Worm (Caenorhabditis elegans) whole organism, young adult: Measurements from ENCODE around the gene let-653.
A peak's percentile ranks its signal among the peaks of the same experiment; 100 is the strongest.

Source experiments
- B0019.2 ChIP-seq: fragments of 200-800 bp; sonication (Bioruptor generic); conservative IDR thresholded peaks from 2 replicates; pipeline ENCODE4 v1.3.6; 2022; ENCODE audit warnings: missing genetic modification reagents, missing genetic modification characterization, missing compliant biosample characterization
- B0336.3 ChIP-seq: fragments of 200-800 bp; sonication (Bioruptor generic); IDR thresholded peaks from 2 replicates; pipeline ENCODE4 v1.3.6; 2022; ENCODE audit warnings: missing genetic modification characterization, missing compliant biosample characterization
- C06A6.2 ChIP-seq: fragments of 200-800 bp; sonication (Bioruptor generic); conservative IDR thresholded peaks from 2 replicates; pipeline ENCODE4 v1.3.6; 2022; ENCODE audit warnings: missing genetic modification characterization, missing compliant biosample characterization
- F23B12.7 ChIP-seq: sonication (generic microtip); optimal IDR thresholded peaks from 2 replicates; lab custom pipeline; 2017; ENCODE audit warnings: missing genetic modification characterization, mild to moderate bottlenecking, missing compliant biosample characterization, antibody characterized with exemption, moderate library complexity; ENCODE audit not compliant: insufficient read depth
- F33H1.4 ChIP-seq: fragments of 200-800 bp; sonication (Bioruptor generic); IDR thresholded peaks from 2 replicates; pipeline ENCODE4 v1.3.6; 2022; ENCODE audit warnings: missing genetic modification reagents, missing genetic modification characterization, missing compliant biosample characterization
- F37B4.10 ChIP-seq: fragments of 200-800 bp; sonication (Bioruptor generic); IDR thresholded peaks from 2 replicates; pipeline ENCODE4 v1.3.6; 2022; ENCODE audit warnings: missing genetic modification characterization, missing compliant biosample characterization
- Y53G8AR.9 ChIP-seq: fragments of 200-800 bp; sonication (Bioruptor generic); conservative IDR thresholded peaks from 2 replicates; pipeline ENCODE4 v1.3.6; 2022; ENCODE audit warnings: missing genetic modification reagents, missing genetic modification characterization, missing compliant biosample characterization
- Y79H2A.3 ChIP-seq: fragments of 200-800 bp; sonication (Bioruptor generic); conservative IDR thresholded peaks from 2 replicates; pipeline ENCODE4 v1.3.6; 2022; ENCODE audit warnings: missing genetic modification reagents, missing genetic modification characterization, missing compliant biosample characterization
- ama-1 ChIP-seq, 3 experiments: fragments of 150-350 bp in 1 of 3; sonication (generic microtip) in 2 of 3; optimal IDR thresholded peaks; 2 replicates each; lab custom pipeline; 2014 to 2018; ENCODE audit warnings: missing biosample characterization in 2 of 3, missing genetic modification characterization in 2 of 3, missing genetic modification reagents in 2 of 3
- athp-1 ChIP-seq: sonication (generic microtip); optimal IDR thresholded peaks from 2 replicates; lab custom pipeline; 2017; ENCODE audit warnings: mild to moderate bottlenecking, missing genetic modification characterization, missing compliant biosample characterization
- attf-5 ChIP-seq: fragments of 200-800 bp; sonication (Bioruptor generic); optimal IDR thresholded peaks from 2 replicates; lab custom pipeline; 2018; ENCODE audit warnings: mild to moderate bottlenecking, missing genetic modification characterization, missing compliant biosample characterization
- bed-2 ChIP-seq: fragments of 200-800 bp; sonication (Bioruptor generic); IDR thresholded peaks from 2 replicates; pipeline ENCODE4 v1.3.6; 2022; ENCODE audit warnings: missing genetic modification reagents, missing genetic modification characterization, missing compliant biosample characterization
- ccch-3 ChIP-seq: fragments of 200-800 bp; sonication (Bioruptor generic); optimal IDR thresholded peaks from 2 replicates; lab custom pipeline; 2018; ENCODE audit warnings: mild to moderate bottlenecking, missing genetic modification characterization, missing compliant biosample characterization
- cebp-2 ChIP-seq: fragments of 200-800 bp; sonication (Bioruptor generic); IDR thresholded peaks from 2 replicates; pipeline ENCODE4 v1.3.6; 2022; ENCODE audit warnings: missing genetic modification characterization, missing compliant biosample characterization
- ceh-27 ChIP-seq: fragments of 200-800 bp; sonication (Bioruptor generic); optimal IDR thresholded peaks from 2 replicates; lab custom pipeline; 2018; ENCODE audit warnings: mild to moderate bottlenecking, missing genetic modification characterization, moderate library complexity, missing compliant biosample characterization
- egrh-3 ChIP-seq: fragments of 200-800 bp; sonication (Bioruptor generic); IDR thresholded peaks from 2 replicates; pipeline ENCODE4 v1.3.6; 2022; ENCODE audit warnings: missing genetic modification reagents, missing genetic modification characterization, missing compliant biosample characterization
- hmg-1.2 ChIP-seq: fragments of 200-800 bp; sonication (Bioruptor generic); IDR thresholded peaks from 2 replicates; pipeline ENCODE4 v1.3.6; 2022; ENCODE audit warnings: missing genetic modification reagents, missing genetic modification characterization, missing compliant biosample characterization
- hrde-1 ChIP-seq: sonication (generic microtip); optimal IDR thresholded peaks from 2 replicates; lab custom pipeline; 2016; ENCODE audit warnings: missing genetic modification characterization, mild to moderate bottlenecking, missing compliant biosample characterization, moderate library complexity, missing genotype, missing genetic modification reagents, borderline replicate concordance
- let-607 ChIP-seq, 2 experiments: fragments of 200-800 bp in 1 of 2; sonication (Bioruptor generic) in 1 of 2; sonication (generic microtip) in 1 of 2; optimal IDR thresholded peaks; 2 replicates each; lab custom pipeline; 2016 to 2018; ENCODE audit warnings: mild to moderate bottlenecking in 2 of 2, missing compliant biosample characterization in 2 of 2, missing genetic modification characterization in 2 of 2, moderate library complexity in 2 of 2, missing genotype in 1 of 2
- lin-35 ChIP-seq, 3 experiments: fragments of 150-350 bp in 2 of 3; sonication (generic microtip) in 1 of 3; optimal IDR thresholded peaks; 2 replicates each; lab custom pipeline; 2014 to 2018; ENCODE audit warnings: missing biosample characterization in 3 of 3, missing genetic modification characterization in 3 of 3, missing genetic modification reagents in 3 of 3
- lin-54 ChIP-seq: fragments of 200-800 bp; sonication (Bioruptor generic); optimal IDR thresholded peaks from 2 replicates; lab custom pipeline; 2018; ENCODE audit warnings: mild to moderate bottlenecking, missing genetic modification characterization, missing compliant biosample characterization
- lir-1 ChIP-seq: fragments of 200-800 bp; sonication (Bioruptor generic); conservative IDR thresholded peaks from 2 replicates; pipeline ENCODE4 v1.3.6; 2022; ENCODE audit warnings: missing genetic modification reagents, missing genetic modification characterization, missing compliant biosample characterization
- lsl-1 ChIP-seq: fragments of 200-800 bp; sonication (Bioruptor generic); optimal IDR thresholded peaks from 2 replicates; lab custom pipeline; 2018; ENCODE audit warnings: mild to moderate bottlenecking, missing genetic modification characterization, moderate library complexity, missing compliant biosample characterization
- mcd-1 ChIP-seq: fragments of 200-800 bp; sonication (Bioruptor generic); IDR thresholded peaks from 2 replicates; pipeline ENCODE4 v1.3.6; 2022; ENCODE audit warnings: missing genetic modification reagents, missing genetic modification characterization, missing compliant biosample characterization
- mel-28 ChIP-seq: sonication (generic microtip); optimal IDR thresholded peaks from 2 replicates; lab custom pipeline; 2016; ENCODE audit warnings: borderline replicate concordance, mild to moderate bottlenecking, missing genetic modification characterization, missing compliant biosample characterization
- nhr-27 ChIP-seq: fragments of 200-800 bp; sonication (Bioruptor generic); optimal IDR thresholded peaks from 2 replicates; lab custom pipeline; 2018; ENCODE audit warnings: mild to moderate bottlenecking, missing genetic modification characterization, moderate library complexity, missing compliant biosample characterization
- nhr-80 ChIP-seq: sonication (generic microtip); optimal IDR thresholded peaks from 2 replicates; lab custom pipeline; 2016; ENCODE audit warnings: missing genetic modification characterization, missing compliant biosample characterization
- pbrm-1 ChIP-seq: fragments of 200-800 bp; sonication (Bioruptor generic); IDR thresholded peaks from 2 replicates; pipeline ENCODE4 v1.3.6; 2022; ENCODE audit warnings: missing genetic modification reagents, missing genetic modification characterization, missing compliant biosample characterization
- rcor-1 ChIP-seq: fragments of 200-800 bp; sonication (Bioruptor generic); IDR thresholded peaks from 2 replicates; pipeline ENCODE4 v1.3.6; 2022; ENCODE audit warnings: missing genetic modification reagents, missing genetic modification characterization, missing compliant biosample characterization
- snpc-1.1 ChIP-seq: sonication (generic microtip); optimal IDR thresholded peaks from 2 replicates; lab custom pipeline; 2017; ENCODE audit warnings: missing genetic modification characterization, mild to moderate bottlenecking, missing compliant biosample characterization, antibody characterized with exemption, moderate library complexity, missing genotype, missing genetic modification reagents; ENCODE audit not compliant: insufficient read depth
- snpc-3.4 ChIP-seq: sonication (generic microtip); optimal IDR thresholded peaks from 2 replicates; lab custom pipeline; 2017; ENCODE audit warnings: missing genetic modification characterization, mild to moderate bottlenecking, missing compliant biosample characterization, antibody characterized with exemption, moderate library complexity, missing genotype, missing genetic modification reagents
- snpc-4 ChIP-seq, 5 experiments: fragments of 150-350 bp in 1 of 5; sonication (generic microtip) in 4 of 5; optimal IDR thresholded peaks; 2 replicates each; lab custom pipeline; 2014 to 2018; ENCODE audit warnings: missing genetic modification characterization in 5 of 5, missing biosample characterization in 3 of 5, antibody characterized with exemption in 2 of 5, mild to moderate bottlenecking in 2 of 5, missing compliant biosample characterization in 2 of 5, missing genotype in 2 of 5, moderate library complexity in 2 of 5, missing genetic modification reagents in 1 of 5
- somi-1 ChIP-seq: fragments of 200-800 bp; sonication (Bioruptor generic); optimal IDR thresholded peaks from 2 replicates; lab custom pipeline; 2018; ENCODE audit warnings: mild to moderate bottlenecking, missing genetic modification characterization, missing compliant biosample characterization
- tbp1 ChIP-seq: fragments of 200-800 bp; sonication (Bioruptor generic); optimal IDR thresholded peaks from 2 replicates; lab custom pipeline; 2018; ENCODE audit warnings: mild to moderate bottlenecking, missing genetic modification characterization, missing compliant biosample characterization
- tlf-1 ChIP-seq: fragments of 200-800 bp; sonication (Bioruptor generic); optimal IDR thresholded peaks from 2 replicates; lab custom pipeline; 2018; ENCODE audit warnings: mild to moderate bottlenecking, missing genetic modification characterization, missing compliant biosample characterization
- xnd-1 ChIP-seq: sonication (generic microtip); optimal IDR thresholded peaks from 2 replicates; lab custom pipeline; 2016; ENCODE audit warnings: missing genotype, missing genetic modification reagents, missing genetic modification characterization, missing compliant biosample characterization
- ztf-26 ChIP-seq: sonication (generic microtip); optimal IDR thresholded peaks from 2 replicates; lab custom pipeline; 2017; ENCODE audit warnings: missing genetic modification characterization, missing compliant biosample characterization
- ztf-28 ChIP-seq: fragments of 200-800 bp; sonication (Bioruptor generic); IDR thresholded peaks from 2 replicates; pipeline ENCODE4 v1.3.6; 2022; ENCODE audit warnings: missing genetic modification reagents, missing genetic modification characterization, missing compliant biosample characterization
- ztf-3 ChIP-seq: fragments of 200-800 bp; sonication (Bioruptor generic); optimal IDR thresholded peaks from 2 replicates; lab custom pipeline; 2018; ENCODE audit warnings: mild to moderate bottlenecking, missing genetic modification characterization, missing compliant biosample characterization

Gene let-653

DNA sequence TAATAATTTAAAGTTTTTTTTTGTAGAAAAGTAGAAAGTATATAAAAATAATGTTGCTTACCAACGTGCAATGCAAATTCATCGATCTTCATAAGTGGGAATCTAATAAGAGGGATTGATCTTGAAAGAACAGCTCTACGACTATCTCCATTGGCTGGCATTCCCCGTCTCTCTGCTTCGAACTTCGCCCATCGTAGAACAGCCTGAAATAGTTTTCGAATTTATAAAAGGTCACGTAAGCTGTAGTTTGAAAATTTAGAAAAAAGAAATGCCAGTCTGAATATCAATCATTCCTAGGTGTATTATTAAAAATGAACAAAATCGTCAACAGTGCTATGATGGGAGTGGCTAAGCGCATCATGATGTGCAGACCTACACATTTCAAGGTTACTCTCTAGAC lies 33.5 kb upstream of the let-653 start, which contains the start of gene F38H4.5:
Gene F38H4.5, plus strand, starts transcription at position 301 of the 400 bp plus-strand sequence.
- TF ChIP-seq cebp-2 (GFP tag; lab: Robert Waterston, UW) (no peak), nhr-80 (tag; lab: Kevin White, UChicago) (no peak), lir-1 (GFP tag; lab: Robert Waterston, UW) (no peak), attf-5 (GFP tag; lab: Kevin White, UChicago) (no peak), pbrm-1 (GFP tag; lab: Robert Waterston, UW) (no peak), tbp1 (GFP tag; lab: Kevin White, UChicago) (no peak), snpc-4 (GFP tag; optimal IDR thresholded peaks at IDR 0.05; lab: Kevin White, UChicago) (no peak), snpc-4 (tag; optimal IDR thresholded peaks at IDR 0.05; lab: Kevin White, UChicago) (no peak), ccch-3 (no peak), snpc-1.1 (no peak), F37B4.10 (GFP tag; lab: Robert Waterston, UW) (no peak), B0019.2 (no peak)

ce11 chrIV:11854777-11855176 lies 30.6 kb upstream of the let-653 start, which contains the start of gene tag-30:
Gene tag-30 (minus strand): TSS chrIV:11855159.
- TF ChIP-seq pbrm-1 (GFP tag; lab: Robert Waterston, UW): 0 out of 2 replicates have a peak, but pooled peaks have one; percentile 6
- peak; percentile 16 for TF ChIP-seq hrde-1 (tag; lab: Kevin White, UChicago)
- no peak for TF ChIP-seq athp-1
- TF ChIP-seq F23B12.7 (tag; lab: Kevin White, UChicago): peak; percentile 49
- no peak for TF ChIP-seq B0019.2
- 0 out of 2 replicates have a peak, but pooled peaks have one; percentile 45 for TF ChIP-seq Y53G8AR.9 (GFP tag; lab: Robert Waterston, UW)
- TF ChIP-seq B0336.3: peak; percentile 30; the same call in 1 of the 2 replicates
- TF ChIP-seq lin-35 (GFP tag; optimal IDR thresholded peaks at IDR 0.05; lab: Kevin White, UChicago): no peak
- no peak for TF ChIP-seq xnd-1
- peak; percentile 37 for TF ChIP-seq nhr-80 (tag; lab: Kevin White, UChicago)
- TF ChIP-seq rcor-1: no peak
- no peak for TF ChIP-seq Y79H2A.3
- peak; percentile 58 for TF ChIP-seq attf-5 (GFP tag; lab: Kevin White, UChicago)
- no peak for TF ChIP-seq egrh-3 (GFP tag; lab: Robert Waterston, UW)
- peak; percentile 45 for TF ChIP-seq ceh-27
- TF ChIP-seq let-607 (tag; optimal IDR thresholded peaks at IDR 0.05; lab: Kevin White, UChicago): peak in 1 of 2 experiments; percentile 16
- no peak for TF ChIP-seq ztf-28 (GFP tag; lab: Robert Waterston, UW)
- no peak for TF ChIP-seq somi-1
- peak; percentile 16 for TF ChIP-seq tbp1 (GFP tag; lab: Kevin White, UChicago)
- no peak for TF ChIP-seq ztf-26 (tag; lab: Kevin White, UChicago)
- no peak for TF ChIP-seq F33H1.4 (GFP tag; lab: Robert Waterston, UW)
- TF ChIP-seq hmg-1.2 (GFP tag; lab: Robert Waterston, UW): peak; percentile 25; the same call in 1 of the 2 replicates
- peak; percentile 28 for TF ChIP-seq snpc-3.4 (tag; lab: Kevin White, UChicago)
- TF ChIP-seq tlf-1: peak; percentile 50
- TF ChIP-seq lin-54 (GFP tag; lab: Kevin White, UChicago): no peak
- no peak for TF ChIP-seq snpc-4 (GFP tag; optimal IDR thresholded peaks at IDR 0.05; lab: Kevin White, UChicago)
- peak in 2 of 4 experiments; percentile 8 to 25 for TF ChIP-seq snpc-4 (tag; optimal IDR thresholded peaks at IDR 0.05; lab: Kevin White, UChicago)
- TF ChIP-seq ama-1 (optimal IDR thresholded peaks at IDR 0.05; lab: Kevin White, UChicago): no peak
- peak in 1 of 2 experiments; percentile 58 for TF ChIP-seq ama-1 (GFP tag; optimal IDR thresholded peaks at IDR 0.05; lab: Kevin White, UChicago)
- peak; percentile 88 for TF ChIP-seq mcd-1 (GFP tag; lab: Robert Waterston, UW)
- TF ChIP-seq ztf-3 (GFP tag; lab: Kevin White, UChicago): no peak
- TF ChIP-seq bed-2 (GFP tag; lab: Robert Waterston, UW): no peak
- peak; percentile 1 for TF ChIP-seq lsl-1
- no peak for TF ChIP-seq C06A6.2 (GFP tag; lab: Robert Waterston, UW)
- TF ChIP-seq mel-28: no peak
- TF ChIP-seq nhr-27 (tag; lab: Kevin White, UChicago): no peak
